Worm (Caenorhabditis elegans): Measurements from ENCODE around the gene Y41C4A.21.

ce11 chrIII:11704377-11704978 is 27.7 kb upstream of the Y41C4A.21 start:
- no peak for TF ChIP-seq aly-2 (tag; optimal IDR thresholded peaks at IDR 0.05)
- TF ChIP-seq lin-13 (GFP tag; optimal IDR thresholded peaks at IDR 0.05): no peak
- no peak for TF ChIP-seq fos-1 (tag; optimal IDR thresholded peaks at IDR 0.05)
- TF ChIP-seq elt-3 (tag; optimal IDR thresholded peaks at IDR 0.05): no peak
- no peak for TF ChIP-seq zag-1 (tag; optimal IDR thresholded peaks at IDR 0.05)
- TF ChIP-seq lin-35 (GFP tag; optimal IDR thresholded peaks at IDR 0.05): no peak

Measured in whole organism, L1 larva.